Fruit fly (Drosophila melanogaster) whole organism, pupa: ENCODE measurements around the gene CG1486.

ENCODE experiments used
- CG10348 ChIP-seq: fragments of 200-800 bp; sonication (Bioruptor generic); IDR thresholded peaks from 2 replicates; pipeline ENCODE4 v1.3.6; 2022; ENCODE audit warnings: missing biosample characterization, missing genetic modification characterization
- CG12605 ChIP-seq: fragments of 200-800 bp; sonication (Bioruptor generic); IDR thresholded peaks from 2 replicates; pipeline ENCODE4 v1.3.6; 2022; ENCODE audit warnings: missing biosample characterization, missing genetic modification characterization
- CG13204 ChIP-seq: fragments of 200-800 bp; sonication (Bioruptor generic); optimal IDR thresholded peaks from 2 replicates; lab custom pipeline; 2018; ENCODE audit warnings: missing biosample characterization, mild to moderate bottlenecking, missing genetic modification characterization, moderate library complexity
- CG14655 ChIP-seq: fragments of 200-800 bp; sonication (Bioruptor generic); optimal IDR thresholded peaks from 3 replicates; lab custom pipeline; 2017; ENCODE audit warnings: mild to moderate bottlenecking, missing biosample characterization, missing genetic modification reagents, missing genetic modification characterization
- CG15710 ChIP-seq: fragments of 200-800 bp; sonication (Bioruptor generic); optimal IDR thresholded peaks from 2 replicates; lab custom pipeline; 2018; ENCODE audit warnings: missing biosample characterization, mild to moderate bottlenecking, missing genetic modification characterization, moderate library complexity
- CG17806 ChIP-seq: fragments of 200-800 bp; sonication (Bioruptor generic); optimal IDR thresholded peaks from 2 replicates; lab custom pipeline; 2018; ENCODE audit warnings: missing biosample characterization, mild to moderate bottlenecking, missing genetic modification characterization, moderate library complexity
- CG32121 ChIP-seq: fragments of 200-800 bp; sonication (Bioruptor generic); IDR thresholded peaks from 2 replicates; pipeline ENCODE4 v1.3.6; 2022; ENCODE audit warnings: missing biosample characterization, missing genetic modification characterization
- CG34367 ChIP-seq: fragments of 200-800 bp; sonication (Bioruptor generic); optimal IDR thresholded peaks from 2 replicates; lab custom pipeline; 2018; ENCODE audit warnings: missing biosample characterization, mild to moderate bottlenecking, missing genetic modification characterization
- CG4496 ChIP-seq: fragments of 200-800 bp; sonication (Bioruptor generic); IDR thresholded peaks from 3 replicates; pipeline ENCODE4 v1.3.6; 2022; ENCODE audit warnings: missing biosample characterization, missing genetic modification characterization
- CG8159 ChIP-seq: fragments of 200-800 bp; sonication (Bioruptor generic); optimal IDR thresholded peaks from 3 replicates; lab custom pipeline; 2018; ENCODE audit warnings: missing biosample characterization, mild to moderate bottlenecking, missing genetic modification characterization, moderate library complexity
- CG8301 ChIP-seq: fragments of 200-800 bp; sonication (Bioruptor generic); optimal IDR thresholded peaks from 2 replicates; lab custom pipeline; 2018; ENCODE audit warnings: missing biosample characterization, mild to moderate bottlenecking, missing genetic modification characterization
- CG9948 ChIP-seq: fragments of 200-800 bp; sonication (Bioruptor generic); optimal IDR thresholded peaks from 2 replicates; lab custom pipeline; 2018; ENCODE audit warnings: missing biosample characterization, mild to moderate bottlenecking, missing genetic modification characterization, moderate library complexity
- D1 ChIP-seq: fragments of 200-800 bp; sonication (Bioruptor generic); optimal IDR thresholded peaks from 2 replicates; lab custom pipeline; 2018; ENCODE audit warnings: missing biosample characterization, mild to moderate bottlenecking, missing genetic modification characterization, moderate library complexity
- EcR ChIP-seq: fragments of 200-800 bp; sonication (Bioruptor generic); optimal IDR thresholded peaks from 3 replicates; lab custom pipeline; 2019; ENCODE audit warnings: missing biosample characterization, missing genetic modification characterization, mild to moderate bottlenecking, moderate library complexity, missing genetic modification reagents
- Ets98B ChIP-seq: fragments of 200-800 bp; sonication (Bioruptor generic); IDR thresholded peaks from 2 replicates; pipeline ENCODE4 v1.3.6; 2022; ENCODE audit warnings: missing biosample characterization, missing genetic modification characterization
- Pif1A ChIP-seq: fragments of 200-800 bp; sonication (Bioruptor generic); optimal IDR thresholded peaks from 3 replicates; lab custom pipeline; 2016; ENCODE audit warnings: missing biosample characterization, missing genetic modification characterization
- Pif1B ChIP-seq: fragments of 200-800 bp; sonication (Bioruptor generic); optimal IDR thresholded peaks from 3 replicates; lab custom pipeline; 2016; ENCODE audit warnings: missing biosample characterization, missing genetic modification characterization
- Snoo ChIP-seq: fragments of 200-800 bp; sonication (Bioruptor generic); optimal IDR thresholded peaks from 3 replicates; lab custom pipeline; 2017; ENCODE audit warnings: missing biosample characterization, mild to moderate bottlenecking, missing genetic modification characterization, inconsistent platforms
- fd96Ca ChIP-seq: fragments of 200-800 bp; sonication (Bioruptor generic); IDR thresholded peaks from 3 replicates; pipeline ENCODE4 v1.3.6; 2022; ENCODE audit warnings: missing biosample characterization, missing genetic modification characterization
- gl ChIP-seq: fragments of 200-800 bp; sonication (Bioruptor generic); optimal IDR thresholded peaks from 2 replicates; lab custom pipeline; 2018; ENCODE audit warnings: missing biosample characterization, mild to moderate bottlenecking, missing genetic modification characterization
- rn ChIP-seq: fragments of 200-800 bp; sonication (Bioruptor generic); IDR thresholded peaks from 2 replicates; pipeline ENCODE4 v1.3.6; 2022; ENCODE audit warnings: missing biosample characterization, missing genetic modification characterization

Gene CG1486

dm6 chrX:21351210-21351824, 27.5 kb downstream of the CG1486 start:
- no peak for TF ChIP-seq CG34367 (tag; lab: Kevin White, UChicago)
- no peak for TF ChIP-seq CG8301 (tag; lab: Kevin White, UChicago)
- no peak for TF ChIP-seq Snoo (tag; lab: Kevin White, UChicago)
- no peak for TF ChIP-seq D1 (tag; lab: Kevin White, UChicago)
- no peak for TF ChIP-seq CG12605 (GFP tag; lab: Robert Waterston, UW)
- TF ChIP-seq gl (tag; lab: Kevin White, UChicago) = no peak
- TF ChIP-seq, all 21 proteins: peak for 0

dm6 chrX:21353541-21353940, 29.7 kb downstream of the CG1486 start:
- TF ChIP-seq CG10348 (GFP tag; lab: Robert Waterston, UW) (no peak), Pif1A (GFP tag; lab: Kevin White, UChicago) (no peak), CG9948 (tag; lab: Kevin White, UChicago) (no peak), CG14655 (GFP tag; lab: Kevin White, UChicago) (no peak), CG34367 (tag; lab: Kevin White, UChicago) (no peak), CG8159 (tag; lab: Kevin White, UChicago) (no peak), fd96Ca (GFP tag; lab: Robert Waterston, UW) (no peak), EcR (GFP tag; lab: Kevin White, UChicago) (no peak)
- TF ChIP-seq, all 21 proteins: peak for 0

dm6 chrX:21357810-21358671, 34.2 kb downstream of the CG1486 start, which contains the start of gene Septin1:
TSS of gene Septin1 (plus strand) at chrX:21358286.
- TF ChIP-seq EcR (GFP tag; lab: Kevin White, UChicago) (peak; percentile 55), CG32121 (GFP tag; lab: Robert Waterston, UW) (no peak), CG4496 (GFP tag; lab: Robert Waterston, UW) (0 out of 3 replicates have a peak, but pooled peaks have one; percentile 19)

dm6 chrX:21362878-21363277, 39.0 kb downstream of the CG1486 start, which contains the start of the genes bbx and waw:
TSS of gene bbx (plus strand) at chrX:21363028.
TSS of gene waw (plus strand) at chrX:21363028.
- TF ChIP-seq EcR (GFP tag; lab: Kevin White, UChicago) = peak; percentile 54
- no peak for TF ChIP-seq CG12605 (GFP tag; lab: Robert Waterston, UW)
- TF ChIP-seq rn = no peak
- TF ChIP-seq CG14655 (GFP tag; lab: Kevin White, UChicago) = no peak
- TF ChIP-seq CG34367 (tag; lab: Kevin White, UChicago) = no peak
- peak; percentile 16 for TF ChIP-seq CG8159 (tag; lab: Kevin White, UChicago)
- no peak for TF ChIP-seq CG10348 (GFP tag; lab: Robert Waterston, UW)
- no peak for TF ChIP-seq CG32121 (GFP tag; lab: Robert Waterston, UW)
- no peak for TF ChIP-seq CG15710
- no peak for TF ChIP-seq Ets98B (GFP tag; lab: Robert Waterston, UW)
- peak; percentile 12 for TF ChIP-seq Snoo (tag; lab: Kevin White, UChicago)
- TF ChIP-seq CG4496 (GFP tag; lab: Robert Waterston, UW) = no peak

- TF ChIP-seq CG15710 (no peak), CG4496 (GFP tag; lab: Robert Waterston, UW) (no peak), Ets98B (GFP tag; lab: Robert Waterston, UW) (no peak), EcR (GFP tag; lab: Kevin White, UChicago) (no peak), Pif1B (GFP tag; lab: Kevin White, UChicago) (no peak), Snoo (tag; lab: Kevin White, UChicago) (no peak), CG17806 (no peak), D1 (tag; lab: Kevin White, UChicago) (no peak), CG9948 (tag; lab: Kevin White, UChicago) (no peak), CG13204 (GFP tag; lab: Kevin White, UChicago) (no peak)
Observed at dm6 chrX:21365421-21365820, 41.6 kb downstream of the CG1486 start.

- TF ChIP-seq CG32121 (GFP tag; lab: Robert Waterston, UW) (peak; percentile 92), EcR (GFP tag; lab: Kevin White, UChicago) (peak; percentile 28), CG10348 (GFP tag; lab: Robert Waterston, UW) (0 out of 2 replicates have a peak, but pooled peaks have one; percentile 50), D1 (tag; lab: Kevin White, UChicago) (no peak), Snoo (tag; lab: Kevin White, UChicago) (peak; percentile 78), CG17806 (peak; percentile 66), rn (no peak), CG8301 (tag; lab: Kevin White, UChicago) (peak; percentile 84), fd96Ca (GFP tag; lab: Robert Waterston, UW) (peak; percentile 80), CG12605 (GFP tag; lab: Robert Waterston, UW) (peak; percentile 57), CG8159 (tag; lab: Kevin White, UChicago) (peak; percentile 85), Ets98B (GFP tag; lab: Robert Waterston, UW) (peak; percentile 77), Pif1B (GFP tag; lab: Kevin White, UChicago) (peak; percentile 68), CG14655 (GFP tag; lab: Kevin White, UChicago) (no peak), gl (tag; lab: Kevin White, UChicago) (peak; percentile 20), Pif1A (GFP tag; lab: Kevin White, UChicago) (no peak), CG15710 (peak; percentile 79), CG4496 (GFP tag; lab: Robert Waterston, UW) (peak; percentile 86), CG9948 (tag; lab: Kevin White, UChicago) (peak; percentile 69), CG34367 (tag; lab: Kevin White, UChicago) (peak; percentile 61), CG13204 (GFP tag; lab: Kevin White, UChicago) (peak; percentile 48)
Observed at dm6 chrX:21366311-21366990, 42.6 kb downstream of the CG1486 start.
